In the genomic region with DNA sequence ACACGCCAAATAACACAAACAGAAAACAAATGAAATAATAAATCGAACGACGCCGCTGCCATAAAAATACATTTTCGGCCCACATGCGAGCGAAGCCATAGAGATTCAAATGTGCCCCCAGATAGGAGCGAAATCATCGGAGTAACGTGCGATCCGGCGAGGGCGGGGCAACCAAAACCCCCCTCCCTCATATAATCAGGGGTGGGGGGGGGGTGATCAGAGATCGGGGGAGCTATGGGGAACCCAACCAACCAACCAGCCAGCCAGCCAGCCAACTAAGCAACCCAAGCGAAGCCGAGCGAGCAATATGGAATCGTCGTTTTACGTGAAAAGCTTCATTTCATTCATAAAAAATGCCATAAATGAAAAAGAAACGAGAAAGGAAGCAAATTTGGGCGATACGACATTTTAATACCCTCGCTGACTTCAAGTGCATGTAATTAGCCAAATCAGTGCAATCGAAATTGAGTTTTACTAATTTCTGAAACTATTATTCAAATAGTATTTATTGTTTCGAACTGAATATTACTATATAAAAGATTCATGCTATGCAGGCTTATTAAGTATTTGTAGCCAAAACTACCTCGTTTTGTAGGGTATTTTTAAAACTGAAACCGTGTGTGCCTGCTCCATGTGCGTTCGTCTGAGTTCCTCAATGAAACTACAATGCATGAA, we compare ENCODE assay signal across 5 fruit fly cellular contexts.
TF ChIP-seq lines count a peak whose summit lies in the region.

No protein-coding gene starts in this region.

- no peak for TF ChIP-seq CTCF in whole organism, embryonic (GFP tag; optimal IDR thresholded peaks at IDR 0.05; lab: Kevin White, UChicago)

TF ChIP-seq in whole organism, 6 proteins besides CTCF, POLR2A, EP300 and RAD21:
- TF ChIP-seq pan (optimal IDR thresholded peaks at IDR 0.05; lab: Kevin White, UChicago) (peak; percentile 70), Dll (optimal IDR thresholded peaks at IDR 0.05; lab: Kevin White, UChicago) (no peak)

TF ChIP-seq in whole organism, embryonic, 481 proteins besides CTCF, POLR2A, EP300 and RAD21 (continues in another document):
- TF ChIP-seq CG12769 (tag; optimal IDR thresholded peaks at IDR 0.05; lab: Kevin White, UChicago) (peak; percentile 79), Mad (GFP tag; optimal IDR thresholded peaks at IDR 0.05; lab: Kevin White, UChicago) (peak; percentile 38), CG7963 (GFP tag; IDR thresholded peaks at IDR 0.05; lab: Robert Waterston, UW; ENCODE audit: partially characterized antibody) (no peak), CG15514 (GFP tag; optimal IDR thresholded peaks at IDR 0.05; lab: Kevin White, UChicago) (peak; percentile 21), CG43689 (GFP tag; IDR thresholded peaks at IDR 0.05; lab: Robert Waterston, UW) (no peak), Sox102F (GFP tag; optimal IDR thresholded peaks at IDR 0.05; lab: Kevin White, UChicago) (peak; percentile 83), bcd (GFP tag; optimal IDR thresholded peaks at IDR 0.05; lab: Kevin White, UChicago) (peak; percentile 65), Ravus (GFP tag; IDR thresholded peaks at IDR 0.05; lab: Robert Waterston, UW) (no peak), H15 (GFP tag; IDR thresholded peaks at IDR 0.05; lab: Robert Waterston, UW) (peak; percentile 33; the same call in 1 of the 3 replicates), row (GFP tag; IDR thresholded peaks at IDR 0.05; lab: Robert Waterston, UW) (peak; percentile 83), Spps (tag; optimal IDR thresholded peaks at IDR 0.05; lab: Kevin White, UChicago) (peak; percentile 15), CG11560 (tag; IDR thresholded peaks at IDR 0.05; lab: Robert Waterston, UW) (no peak), insv (GFP tag; optimal IDR thresholded peaks at IDR 0.05; lab: Kevin White, UChicago) (no peak), CG15073 (GFP tag; optimal IDR thresholded peaks at IDR 0.05; lab: Kevin White, UChicago) (no peak), CG4617 (GFP tag; optimal IDR thresholded peaks at IDR 0.05; lab: Kevin White, UChicago; ENCODE audit: borderline replicate concordance) (peak; percentile 7), gce (GFP tag; IDR thresholded peaks at IDR 0.05; lab: Robert Waterston, UW) (no peak), CG7357 (GFP tag; IDR thresholded peaks at IDR 0.05; lab: Robert Waterston, UW) (peak; percentile 51; the same call in 1 of the 3 replicates), Antp (GFP tag; optimal IDR thresholded peaks at IDR 0.05; lab: Kevin White, UChicago) (peak; percentile 21), zfh1 (GFP tag; IDR thresholded peaks at IDR 0.05; lab: Robert Waterston, UW) (peak; percentile 54; the same call in 1 of the 3 replicates)

TF ChIP-seq in whole organism, prepupa, 60 proteins besides CTCF, POLR2A, EP300 and RAD21 (continues in another document):
- TF ChIP-seq dsx (GFP tag; optimal IDR thresholded peaks at IDR 0.05; lab: Kevin White, UChicago; ENCODE audit: poor library complexity, severe bottlenecking) (peak; percentile 60), Hr4 (GFP tag; optimal IDR thresholded peaks at IDR 0.05; lab: Kevin White, UChicago) (peak; percentile 75), cyc (GFP tag; optimal IDR thresholded peaks at IDR 0.05; lab: Kevin White, UChicago) (peak; percentile 62), CG6163 (GFP tag; IDR thresholded peaks at IDR 0.05; lab: Robert Waterston, UW) (peak; percentile 63; the same call in 2 of the 3 replicates), lz (GFP tag; optimal IDR thresholded peaks at IDR 0.05; lab: Kevin White, UChicago) (peak; percentile 61), CG6792 (GFP tag; optimal IDR thresholded peaks at IDR 0.05; lab: Kevin White, UChicago) (peak; percentile 70), ss (GFP tag; optimal IDR thresholded peaks at IDR 0.05; lab: Kevin White, UChicago) (peak; percentile 2 to 60), fd59A (GFP tag; optimal IDR thresholded peaks at IDR 0.05; lab: Kevin White, UChicago) (peak; percentile 14), fkh (GFP tag; optimal IDR thresholded peaks at IDR 0.05; lab: Kevin White, UChicago) (no peak), Sox15 (GFP tag; optimal IDR thresholded peaks at IDR 0.05; lab: Kevin White, UChicago) (peak; percentile 44), svp (GFP tag; lab: Kevin White, UChicago) (peak; percentile 83), CG11762 (GFP tag; optimal IDR thresholded peaks at IDR 0.05; lab: Kevin White, UChicago; ENCODE audit: insufficient read depth) (peak; percentile 41), spab (GFP tag; optimal IDR thresholded peaks at IDR 0.05; lab: Kevin White, UChicago) (peak; percentile 42), CG16779 (tag; optimal IDR thresholded peaks at IDR 0.05; lab: Kevin White, UChicago) (peak; percentile 37), CG4318 (GFP tag; optimal IDR thresholded peaks at IDR 0.05; lab: Kevin White, UChicago) (peak; percentile 53), CG34406 (GFP tag; optimal IDR thresholded peaks at IDR 0.05; lab: Kevin White, UChicago) (peak; percentile 52), CG11902 (GFP tag; optimal IDR thresholded peaks at IDR 0.05; lab: Kevin White, UChicago) (peak; percentile 24), CG8119 (GFP tag; IDR thresholded peaks at IDR 0.05; lab: Robert Waterston, UW) (peak; percentile 73), CG10631 (GFP tag; optimal IDR thresholded peaks at IDR 0.05; lab: Kevin White, UChicago) (peak; percentile 60), topi (GFP tag; optimal IDR thresholded peaks at IDR 0.05; lab: Kevin White, UChicago) (peak; percentile 74)

TF ChIP-seq in whole organism, pupa, 21 proteins besides CTCF, POLR2A, EP300 and RAD21:
- TF ChIP-seq CG8301 (tag; optimal IDR thresholded peaks at IDR 0.05; lab: Kevin White, UChicago) = peak; percentile 65
- peak; percentile 59 for TF ChIP-seq CG15710 (tag; optimal IDR thresholded peaks at IDR 0.05; lab: Kevin White, UChicago)
- TF ChIP-seq CG14655 (GFP tag; optimal IDR thresholded peaks at IDR 0.05; lab: Kevin White, UChicago) = peak; percentile 54
- TF ChIP-seq Pif1B (GFP tag; optimal IDR thresholded peaks at IDR 0.05; lab: Kevin White, UChicago) = peak; percentile 55
- TF ChIP-seq CG8159 (tag; optimal IDR thresholded peaks at IDR 0.05; lab: Kevin White, UChicago) = peak; percentile 70
- no peak; the same call in 2 of the 3 replicates for TF ChIP-seq CG4496 (GFP tag; IDR thresholded peaks at IDR 0.05; lab: Robert Waterston, UW)
- peak; percentile 26; the same call in 1 of the 2 replicates for TF ChIP-seq CG32121 (GFP tag; IDR thresholded peaks at IDR 0.05; lab: Robert Waterston, UW)
- TF ChIP-seq fd96Ca (GFP tag; IDR thresholded peaks at IDR 0.05; lab: Robert Waterston, UW) = no peak
- 0 out of 2 replicates have a peak, but pooled peaks have one; percentile 11 for TF ChIP-seq CG12605 (GFP tag; IDR thresholded peaks at IDR 0.05; lab: Robert Waterston, UW)
- no peak for TF ChIP-seq gl (tag; optimal IDR thresholded peaks at IDR 0.05; lab: Kevin White, UChicago)
- TF ChIP-seq CG10348 (GFP tag; IDR thresholded peaks at IDR 0.05; lab: Robert Waterston, UW) = no peak
- TF ChIP-seq D1 (tag; optimal IDR thresholded peaks at IDR 0.05; lab: Kevin White, UChicago) = no peak
- TF ChIP-seq CG34367 (tag; optimal IDR thresholded peaks at IDR 0.05; lab: Kevin White, UChicago) = peak; percentile 15
- TF ChIP-seq Pif1A (GFP tag; optimal IDR thresholded peaks at IDR 0.05; lab: Kevin White, UChicago) = peak; percentile 60
- 0 out of 2 replicates have a peak, but pooled peaks have one; percentile 30 for TF ChIP-seq rn (GFP tag; IDR thresholded peaks at IDR 0.05; lab: Robert Waterston, UW)
- TF ChIP-seq EcR (GFP tag; optimal IDR thresholded peaks at IDR 0.05; lab: Kevin White, UChicago) = no peak
- TF ChIP-seq Snoo (tag; optimal IDR thresholded peaks at IDR 0.05; lab: Kevin White, UChicago) = peak; percentile 40
- TF ChIP-seq CG13204 (GFP tag; optimal IDR thresholded peaks at IDR 0.05; lab: Kevin White, UChicago) = no peak
- TF ChIP-seq CG9948 (tag; optimal IDR thresholded peaks at IDR 0.05; lab: Kevin White, UChicago) = peak; percentile 53
- TF ChIP-seq Ets98B (GFP tag; IDR thresholded peaks at IDR 0.05; lab: Robert Waterston, UW) = 0 out of 2 replicates have a peak, but pooled peaks have one; percentile 31
- TF ChIP-seq CG17806 (tag; optimal IDR thresholded peaks at IDR 0.05; lab: Kevin White, UChicago) = peak; percentile 62

TF ChIP-seq in whole organism, wandering third instar larva, 38 proteins besides CTCF, POLR2A, EP300 and RAD21:
- TF ChIP-seq GATAd (GFP tag; optimal IDR thresholded peaks at IDR 0.05; lab: Kevin White, UChicago) = no peak
- no peak for TF ChIP-seq Hnf4 (GFP tag; optimal IDR thresholded peaks at IDR 0.05; lab: Kevin White, UChicago)
- no peak for TF ChIP-seq Vsx2 (GFP tag; optimal IDR thresholded peaks at IDR 0.05; lab: Kevin White, UChicago; ENCODE audit: partially characterized antibody)
- TF ChIP-seq HLH106 (tag; optimal IDR thresholded peaks at IDR 0.05; lab: Kevin White, UChicago) = peak; percentile 48
- peak; percentile 63 for TF ChIP-seq rgr (GFP tag; optimal IDR thresholded peaks at IDR 0.05; lab: Kevin White, UChicago)
- peak; percentile 67 for TF ChIP-seq sv (GFP tag; optimal IDR thresholded peaks at IDR 0.05; lab: Kevin White, UChicago)
- peak; percentile 48 for TF ChIP-seq OdsH (GFP tag; optimal IDR thresholded peaks at IDR 0.05; lab: Kevin White, UChicago)
- peak; percentile 18 for TF ChIP-seq sage (GFP tag; optimal IDR thresholded peaks at IDR 0.05; lab: Kevin White, UChicago)
- TF ChIP-seq dmrt93B (GFP tag; optimal IDR thresholded peaks at IDR 0.05; lab: Kevin White, UChicago) = no peak
- TF ChIP-seq Sp1 (GFP tag; optimal IDR thresholded peaks at IDR 0.05; lab: Kevin White, UChicago) = peak; percentile 17
- TF ChIP-seq Dfd (GFP tag; optimal IDR thresholded peaks at IDR 0.05; lab: Kevin White, UChicago) = no peak
- no peak for TF ChIP-seq brk (GFP tag; optimal IDR thresholded peaks at IDR 0.05; lab: Kevin White, UChicago)
- TF ChIP-seq ey (GFP tag; optimal IDR thresholded peaks at IDR 0.05; lab: Kevin White, UChicago) = peak; percentile 60
- peak in 1 of 2 experiments; percentile 71 for TF ChIP-seq foxo (GFP tag; optimal IDR thresholded peaks at IDR 0.05; lab: Kevin White, UChicago)
- TF ChIP-seq psq (GFP tag; optimal IDR thresholded peaks at IDR 0.05; lab: Kevin White, UChicago) = peak; percentile 44
- peak; percentile 33 for TF ChIP-seq br (GFP tag; optimal IDR thresholded peaks at IDR 0.05; lab: Kevin White, UChicago)
- no peak for TF ChIP-seq Hr78 (GFP tag; optimal IDR thresholded peaks at IDR 0.05; lab: Kevin White, UChicago)
- peak; percentile 66 for TF ChIP-seq fru (GFP tag; optimal IDR thresholded peaks at IDR 0.05; lab: Kevin White, UChicago)
- peak; percentile 70 for TF ChIP-seq woc (GFP tag; optimal IDR thresholded peaks at IDR 0.05; lab: Kevin White, UChicago)
- TF ChIP-seq Myc (optimal IDR thresholded peaks at IDR 0.05; lab: Kevin White, UChicago) = no peak
- peak; percentile 72 for TF ChIP-seq h (GFP tag; optimal IDR thresholded peaks at IDR 0.05; lab: Kevin White, UChicago)
